Fruit fly (Drosophila melanogaster): Measurements from ENCODE around the gene CG4198.

The CG4198 gene

DNA sequence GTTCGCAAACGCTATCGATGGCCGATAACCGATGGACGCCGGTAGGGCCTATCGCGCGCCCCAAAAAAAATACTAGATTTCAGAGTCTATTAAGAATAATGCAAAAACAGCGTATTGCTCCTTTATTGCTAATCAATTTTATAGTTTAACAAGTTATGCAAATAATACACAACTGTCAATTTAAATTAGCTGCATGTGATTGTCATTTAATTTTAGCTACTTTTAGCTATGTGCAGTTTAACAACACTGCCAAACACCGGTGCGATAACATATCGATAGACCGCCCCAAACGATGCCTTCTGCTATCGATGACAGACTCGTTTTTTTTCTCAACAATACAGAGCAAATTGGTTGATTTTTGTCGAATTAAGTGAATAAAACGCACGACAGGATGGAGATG is 4.1 kb upstream of the CG4198 start, which contains the start of the genes Cdk7 and snf (continued):
- no peak; the same call in 1 of the 2 replicates for TF ChIP-seq CG32772 (GFP tag; IDR thresholded peaks at IDR 0.05)
- TF ChIP-seq CG8281 (tag; optimal IDR thresholded peaks at IDR 0.05) = no peak
- TF ChIP-seq CG18011 (GFP tag; optimal IDR thresholded peaks at IDR 0.05) = peak; percentile 5
- no peak for TF ChIP-seq CG5953 (GFP tag; IDR thresholded peaks at IDR 0.05)
- no peak for TF ChIP-seq CG10462 (GFP tag; optimal IDR thresholded peaks at IDR 0.05)
- peak; percentile 87; the same call in 2 of the 3 replicates for TF ChIP-seq CG14860 (GFP tag; IDR thresholded peaks at IDR 0.05; ENCODE audit: partially characterized antibody)
- TF ChIP-seq ac (GFP tag; optimal IDR thresholded peaks at IDR 0.05) = no peak
- no peak for TF ChIP-seq aop (GFP tag; IDR thresholded peaks at IDR 0.05)
- TF ChIP-seq CG1603 (tag; optimal IDR thresholded peaks at IDR 0.05) = peak; percentile 66
- TF ChIP-seq ind (GFP tag; optimal IDR thresholded peaks at IDR 0.05) = peak; percentile 37
- peak; percentile 11 for TF ChIP-seq Hr3 (GFP tag; optimal IDR thresholded peaks at IDR 0.05)
- TF ChIP-seq bcd (GFP tag; optimal IDR thresholded peaks at IDR 0.05) = peak; percentile 20
- no peak for TF ChIP-seq CG17568 (GFP tag; optimal IDR thresholded peaks at IDR 0.05)
- peak; percentile 22; the same call in 1 of the 2 replicates for TF ChIP-seq vvl (GFP tag; IDR thresholded peaks at IDR 0.05)
- TF ChIP-seq CG12071 (GFP tag; optimal IDR thresholded peaks at IDR 0.05) = no peak
- TF ChIP-seq CG8359 (GFP tag; optimal IDR thresholded peaks at IDR 0.05; ENCODE audit: borderline replicate concordance) = no peak
- no peak for TF ChIP-seq CG11696 (GFP tag; IDR thresholded peaks at IDR 0.05)
- TF ChIP-seq tna (GFP tag; IDR thresholded peaks at IDR 0.05; ENCODE audit: partially characterized antibody) = peak; percentile 79
- TF ChIP-seq dm (GFP tag; optimal IDR thresholded peaks at IDR 0.05) = peak; percentile 58
- peak; percentile 87 for TF ChIP-seq Scr (GFP tag; IDR thresholded peaks at IDR 0.05; ENCODE audit: partially characterized antibody)
- peak; percentile 56 for TF ChIP-seq CG9932 (GFP tag; IDR thresholded peaks at IDR 0.05)
- TF ChIP-seq CG9609 (GFP tag; optimal IDR thresholded peaks at IDR 0.05) = peak; percentile 30
- peak; percentile 69 for TF ChIP-seq Ets97D (GFP tag; optimal IDR thresholded peaks at IDR 0.05)
- peak; percentile 40 for TF ChIP-seq CoRest (tag; optimal IDR thresholded peaks at IDR 0.05)
- peak; percentile 92 for TF ChIP-seq sens (GFP tag)
- TF ChIP-seq Xbp1 (GFP tag; optimal IDR thresholded peaks at IDR 0.05) = peak; percentile 56
- TF ChIP-seq fd96Cb (tag; optimal IDR thresholded peaks at IDR 0.05) = no peak
- peak; percentile 32; the same call in 1 of the 2 replicates for TF ChIP-seq CG9215 (GFP tag; IDR thresholded peaks at IDR 0.05)
- TF ChIP-seq CG15514 (GFP tag; optimal IDR thresholded peaks at IDR 0.05) = peak; percentile 76
- no peak for TF ChIP-seq ab (GFP tag; optimal IDR thresholded peaks at IDR 0.05)
- TF ChIP-seq Dip3 (GFP tag; optimal IDR thresholded peaks at IDR 0.05) = peak; percentile 63
- TF ChIP-seq CG15269 (tag; optimal IDR thresholded peaks at IDR 0.05) = no peak
- TF ChIP-seq CG7928 (GFP tag; optimal IDR thresholded peaks at IDR 0.05) = no peak
- no peak for TF ChIP-seq CG12769 (tag; optimal IDR thresholded peaks at IDR 0.05)
- TF ChIP-seq CG18476 (GFP tag; optimal IDR thresholded peaks at IDR 0.05) = no peak
- TF ChIP-seq fd3F (GFP tag; optimal IDR thresholded peaks at IDR 0.05) = no peak
- TF ChIP-seq zfh2 (GFP tag; optimal IDR thresholded peaks at IDR 0.05) = peak; percentile 52
- no peak for TF ChIP-seq al (GFP tag; IDR thresholded peaks at IDR 0.05)
- TF ChIP-seq her (GFP tag; optimal IDR thresholded peaks at IDR 0.05) = peak; percentile 42
- TF ChIP-seq run (tag; optimal IDR thresholded peaks at IDR 0.05) = no peak
- TF ChIP-seq Nf-YA (GFP tag; IDR thresholded peaks at IDR 0.05) = no peak
- TF ChIP-seq knrl (GFP tag; IDR thresholded peaks at IDR 0.05; ENCODE audit: partially characterized antibody) = peak; percentile 83
- TF ChIP-seq CG17328 (GFP tag; IDR thresholded peaks at IDR 0.05) = no peak
- peak; percentile 87 for TF ChIP-seq CG6791 (GFP tag; IDR thresholded peaks at IDR 0.05; ENCODE audit: partially characterized antibody)
- peak; percentile 89 for TF ChIP-seq Ets65A (GFP tag)
- no peak for TF ChIP-seq tup (GFP tag; optimal IDR thresholded peaks at IDR 0.05)
- TF ChIP-seq CG18764 (GFP tag; optimal IDR thresholded peaks at IDR 0.05) = peak; percentile 83
- 0 out of 2 replicates have a peak, but pooled peaks have one; percentile 11 for TF ChIP-seq CG10366 (GFP tag; IDR thresholded peaks at IDR 0.05)
- peak; percentile 80 for TF ChIP-seq sna (GFP tag; IDR thresholded peaks at IDR 0.05; ENCODE audit: partially characterized antibody)
- peak; percentile 31 for TF ChIP-seq lbe (GFP tag; optimal IDR thresholded peaks at IDR 0.05)
- peak; percentile 86 for TF ChIP-seq CG9797 (GFP tag; optimal IDR thresholded peaks at IDR 0.05)
